Worm (Caenorhabditis elegans): ENCODE results near the gene Y42A5A.1.
A peak's percentile ranks its signal among the peaks of the same experiment; 100 is the strongest.

DNA sequence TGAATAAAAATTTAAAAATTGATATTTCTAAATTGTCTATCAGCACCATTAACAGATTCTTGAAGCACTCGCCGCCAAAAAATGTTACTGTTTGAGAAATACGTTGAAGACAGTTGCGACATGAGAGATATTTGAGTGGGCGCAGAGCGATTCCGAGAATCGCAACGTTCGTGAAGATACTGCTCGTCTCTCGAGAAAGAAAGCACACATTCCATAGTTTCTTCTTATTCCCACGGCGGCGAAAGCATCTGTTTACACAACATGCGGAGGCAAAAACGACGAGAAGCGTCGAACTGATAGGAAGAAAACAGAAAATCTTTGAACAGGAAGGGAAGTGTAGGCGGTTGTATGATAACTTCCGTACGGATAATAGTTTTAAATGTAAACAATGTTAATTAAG is 5.3 kb upstream of the Y42A5A.1 start:
- peak in 1 of 2 experiments; percentile 24 for TF ChIP-seq egl-27 (tag; optimal IDR thresholded peaks at IDR 0.05)
- TF ChIP-seq lir-3 (tag; optimal IDR thresholded peaks at IDR 0.05; ENCODE audit: poor library complexity), result peak; percentile 21
- TF ChIP-seq fkh-8 (tag; optimal IDR thresholded peaks at IDR 0.05), result no peak
- peak; percentile 25 to 39 for TF ChIP-seq efl-1 (optimal IDR thresholded peaks at IDR 0.05)
- TF ChIP-seq efl-1 (GFP tag; optimal IDR thresholded peaks at IDR 0.05 in 1 of 2), result peak in 1 of 2 experiments; percentile 81
- peak; percentile 78 for TF ChIP-seq nhr-77 (tag; optimal IDR thresholded peaks at IDR 0.05)
- TF ChIP-seq snpc-4 (tag; optimal IDR thresholded peaks at IDR 0.05), result no peak
- no peak for TF ChIP-seq ztf-11 (tag; optimal IDR thresholded peaks at IDR 0.05)
- no peak for TF ChIP-seq mef-2 (tag; optimal IDR thresholded peaks at IDR 0.05)
- peak; percentile 32 to 44 for TF ChIP-seq lsy-2 (tag; optimal IDR thresholded peaks at IDR 0.05)
- peak; percentile 35 for TF ChIP-seq unc-130 (tag; optimal IDR thresholded peaks at IDR 0.05)
- TF ChIP-seq mep-1 (tag; optimal IDR thresholded peaks at IDR 0.05), result peak; percentile 49
- peak; percentile 14 for TF ChIP-seq lin-13 (GFP tag; optimal IDR thresholded peaks at IDR 0.05)
- TF ChIP-seq elt-3 (tag; optimal IDR thresholded peaks at IDR 0.05), result no peak
